Worm (Caenorhabditis elegans) whole organism, midembryonic: ENCODE measurements around the gene rol-8.

Experiments used
- T22C8.4 ChIP-seq: fragments of 200-800 bp; sonication (Bioruptor generic); IDR thresholded peaks from 2 replicates; pipeline ENCODE4 v1.3.6; 2022; ENCODE audit warnings: missing genetic modification characterization, missing compliant biosample characterization
- cog-1 ChIP-seq: sonication (generic microtip); optimal IDR thresholded peaks from 2 replicates; lab custom pipeline; 2016; ENCODE audit warnings: missing genetic modification characterization, missing compliant biosample characterization
- flt-1 ChIP-seq: fragments of 200-800 bp; sonication (Bioruptor generic); IDR thresholded peaks from 2 replicates; pipeline ENCODE4 v1.3.6; 2022; ENCODE audit warnings: missing genetic modification characterization, missing compliant biosample characterization
- klf-2 ChIP-seq: fragments of 200-800 bp; sonication (Bioruptor generic); conservative IDR thresholded peaks from 2 replicates; pipeline ENCODE4 v1.3.6; 2022; ENCODE audit warnings: missing genetic modification reagents, missing genetic modification characterization, missing compliant biosample characterization
- med-1 ChIP-seq: sonication (generic microtip); optimal IDR thresholded peaks from 2 replicates; lab custom pipeline; 2017; ENCODE audit warnings: missing genetic modification characterization, mild to moderate bottlenecking, missing compliant biosample characterization, antibody characterized with exemption, missing genetic modification reagents; ENCODE audit not compliant: insufficient read depth
- ref-1 ChIP-seq: fragments of 200-800 bp; sonication (Bioruptor generic); conservative IDR thresholded peaks from 2 replicates; pipeline ENCODE4 v1.3.6; 2022; ENCODE audit warnings: missing genetic modification reagents, missing genetic modification characterization, missing compliant biosample characterization
- tab-1 ChIP-seq: fragments of 200-800 bp; sonication (Bioruptor generic); IDR thresholded peaks from 2 replicates; pipeline ENCODE4 v1.3.6; 2022; ENCODE audit warnings: missing genetic modification characterization, missing compliant biosample characterization
- ztf-23 ChIP-seq: fragments of 200-800 bp; sonication (Bioruptor generic); IDR thresholded peaks from 2 replicates; pipeline ENCODE4 v1.3.6; 2022; ENCODE audit warnings: missing genetic modification reagents, missing genetic modification characterization, missing compliant biosample characterization
- ztf-29 ChIP-seq: fragments of 200-800 bp; sonication (Bioruptor generic); IDR thresholded peaks from 2 replicates; pipeline ENCODE4 v1.3.6; 2022; ENCODE audit warnings: missing genetic modification reagents, missing genetic modification characterization, missing compliant biosample characterization

The rol-8 gene

ce11 chrII:7588295-7588694 lies 44.4 kb downstream of the rol-8 start:
- TF ChIP-seq klf-2 (GFP tag; lab: Robert Waterston, UW) (no peak), tab-1 (GFP tag; lab: Robert Waterston, UW) (no peak), flt-1 (GFP tag; lab: Robert Waterston, UW) (no peak), cog-1 (no peak), ztf-29 (no peak), med-1 (GFP tag; lab: Kevin White, UChicago) (no peak), T22C8.4 (no peak)

ce11 chrII:7593227-7593626 lies 49.3 kb downstream of the rol-8 start:
- TF ChIP-seq tab-1 (GFP tag; lab: Robert Waterston, UW) (no peak), cog-1 (no peak), flt-1 (GFP tag; lab: Robert Waterston, UW) (no peak)

ce11 chrII:7594262-7594661 lies 50.4 kb downstream of the rol-8 start:
- no peak for TF ChIP-seq med-1 (GFP tag; lab: Kevin White, UChicago)
- TF ChIP-seq tab-1 (GFP tag; lab: Robert Waterston, UW) = no peak
- TF ChIP-seq ref-1 (GFP tag; lab: Robert Waterston, UW) = no peak
- no peak for TF ChIP-seq T22C8.4
- no peak for TF ChIP-seq klf-2 (GFP tag; lab: Robert Waterston, UW)
- no peak for TF ChIP-seq ztf-23
- TF ChIP-seq cog-1 = no peak
- TF ChIP-seq ztf-29 = no peak
- no peak for TF ChIP-seq flt-1 (GFP tag; lab: Robert Waterston, UW)

- TF ChIP-seq klf-2 (GFP tag; lab: Robert Waterston, UW) = no peak
- no peak for TF ChIP-seq med-1 (GFP tag; lab: Kevin White, UChicago)
- no peak for TF ChIP-seq tab-1 (GFP tag; lab: Robert Waterston, UW)
- no peak for TF ChIP-seq ref-1 (GFP tag; lab: Robert Waterston, UW)
- no peak for TF ChIP-seq T22C8.4
- TF ChIP-seq flt-1 (GFP tag; lab: Robert Waterston, UW) = no peak
These were observed 50.9 kb downstream of the rol-8 start, which contains the start of gene syd-1 for ce11 chrII:7594812-7595211. TSS of gene syd-1 (minus strand) at chrII:7594912.
